Worm (Caenorhabditis elegans) whole organism, L2 larva: ENCODE results near the gene sec-20.

ENCODE experiments used
- ama-1 ChIP-seq: fragments of 150-350 bp; optimal IDR thresholded peaks from 2 replicates; lab custom pipeline; 2018; ENCODE audit warnings: inconsistent platforms
- ceh-16 ChIP-seq: fragments of 150-350 bp; optimal IDR thresholded peaks from 2 replicates; lab custom pipeline; 2014; ENCODE audit warnings: missing biosample characterization, missing genetic modification characterization
- egl-27 ChIP-seq: sonication (generic microtip); optimal IDR thresholded peaks from 3 replicates; lab custom pipeline; 2017; ENCODE audit warnings: missing biosample characterization, missing genetic modification reagents, missing genetic modification characterization
- elt-3 ChIP-seq: sonication (generic microtip); optimal IDR thresholded peaks from 2 replicates; lab custom pipeline; 2017; ENCODE audit warnings: missing biosample characterization, missing genetic modification characterization
- fos-1 ChIP-seq: fragments of 150-350 bp; optimal IDR thresholded peaks from 2 replicates; lab custom pipeline; 2014; ENCODE audit warnings: missing biosample characterization, missing genetic modification characterization
- lin-11 ChIP-seq: fragments of 150-350 bp; sonication (generic microtip); optimal IDR thresholded peaks from 2 replicates; lab custom pipeline; 2014; ENCODE audit warnings: missing biosample characterization, missing genetic modification characterization, inconsistent platforms, mixed read lengths
- lsy-2 ChIP-seq, 2 experiments: fragments of 150-350 bp in 1 of 2; sonication (generic microtip) in 1 of 2; optimal IDR thresholded peaks; 2 replicates each; lab custom pipeline; 2014 to 2017; ENCODE audit warnings: missing biosample characterization in 2 of 2, missing genetic modification characterization in 2 of 2
- mab-5 ChIP-seq: fragments of 150-350 bp; optimal IDR thresholded peaks from 2 replicates; lab custom pipeline; 2014; ENCODE audit warnings: missing biosample characterization, missing genetic modification characterization
- mdl-1 ChIP-seq, 2 experiments: fragments of 150-350 bp in 1 of 2; sonication (generic microtip) in 1 of 2; optimal IDR thresholded peaks; 2 replicates each; lab custom pipeline; 2017; ENCODE audit warnings: missing biosample characterization in 2 of 2, missing genetic modification characterization in 2 of 2
- nhr-10 ChIP-seq: sonication (generic microtip); optimal IDR thresholded peaks from 2 replicates; lab custom pipeline; 2017; ENCODE audit warnings: missing biosample characterization, missing genetic modification characterization
- nhr-6 ChIP-seq: fragments of 150-350 bp; optimal IDR thresholded peaks from 2 replicates; lab custom pipeline; 2014; ENCODE audit warnings: missing biosample characterization, missing genetic modification characterization
- unc-39 ChIP-seq: fragments of 150-350 bp; optimal IDR thresholded peaks from 2 replicates; lab custom pipeline; 2014; ENCODE audit warnings: missing biosample characterization, missing genetic modification characterization
- zag-1 ChIP-seq: fragments of 150-350 bp; optimal IDR thresholded peaks from 2 replicates; lab custom pipeline; 2014; ENCODE audit warnings: missing biosample characterization, missing genetic modification characterization
- ztf-11 ChIP-seq: sonication (generic microtip); optimal IDR thresholded peaks from 2 replicates; lab custom pipeline; 2017; ENCODE audit warnings: missing biosample characterization, missing genetic modification characterization

ce11 chrIII:171617-172016 lies 20.3 kb upstream of the sec-20 start, which contains the start of the genes F40G9.9 and F40G9.12:
- TF ChIP-seq lsy-2 (tag; optimal IDR thresholded peaks at IDR 0.05; lab: Kevin White, UChicago) (no peak), fos-1 (tag; lab: Kevin White, UChicago) (no peak), zag-1 (tag; lab: Kevin White, UChicago) (no peak), mdl-1 (tag; optimal IDR thresholded peaks at IDR 0.05; lab: Kevin White, UChicago) (no peak), nhr-6 (no peak), unc-39 (no peak), mab-5 (tag; lab: Kevin White, UChicago) (no peak), ztf-11 (tag; lab: Kevin White, UChicago) (no peak), egl-27 (tag; lab: Kevin White, UChicago) (no peak), elt-3 (tag; lab: Kevin White, UChicago) (no peak), nhr-10 (tag; lab: Kevin White, UChicago) (no peak), lin-11 (tag; lab: Kevin White, UChicago) (no peak), ama-1 (lab: Kevin White, UChicago) (no peak), ceh-16 (tag; lab: Kevin White, UChicago) (no peak)
